Fruit fly (Drosophila melanogaster) whole organism, embryonic: Measurements from ENCODE around the gene Pstk.

Source experiments
- Ada2b ChIP-seq: fragments of 200-800 bp; sonication (Bioruptor generic); IDR thresholded peaks from 2 replicates; pipeline ENCODE4 v1.3.6; 2022; ENCODE audit warnings: missing biosample characterization, missing genetic modification characterization
- CG14050 ChIP-seq: fragments of 200-800 bp; sonication (Bioruptor generic); IDR thresholded peaks from 3 replicates; pipeline ENCODE4 v1.3.6; 2022; ENCODE audit warnings: missing biosample characterization, missing genetic modification characterization
- CG4424 ChIP-seq: fragments of 200-800 bp; sonication (Bioruptor generic); optimal IDR thresholded peaks from 3 replicates; lab custom pipeline; 2016; ENCODE audit warnings: missing biosample characterization, missing genetic modification characterization
- CG6791 ChIP-seq: fragments of 200-800 bp; sonication (Bioruptor generic); IDR thresholded peaks from 3 replicates; pipeline ENCODE4 v1.3.6; 2022; ENCODE audit warnings: missing biosample characterization, missing genetic modification characterization; ENCODE audit not compliant: partially characterized antibody
- CG7786 ChIP-seq: fragments of 200-800 bp; sonication (Bioruptor generic); optimal IDR thresholded peaks from 2 replicates; lab custom pipeline; 2016; ENCODE audit warnings: missing biosample characterization, missing genetic modification characterization
- CG8478 ChIP-seq: fragments of >200 bp; optimal IDR thresholded peaks from 2 replicates; lab custom pipeline; 2018
- HLH54F ChIP-seq: fragments of 200-800 bp; sonication (Bioruptor generic); optimal IDR thresholded peaks from 3 replicates; lab custom pipeline; 2016; ENCODE audit warnings: missing biosample characterization, missing genetic modification characterization
- Mad ChIP-seq: fragments of 200-800 bp; sonication (Bioruptor generic); optimal IDR thresholded peaks from 2 replicates; lab custom pipeline; 2016; ENCODE audit warnings: missing biosample characterization, missing genetic modification characterization
- fru ChIP-seq: fragments of >200 bp; optimal IDR thresholded peaks from 2 replicates; lab custom pipeline; 2017
- nerfin-1 ChIP-seq: fragments of 200-800 bp; sonication (Bioruptor generic); optimal IDR thresholded peaks from 3 replicates; lab custom pipeline; 2019; ENCODE audit warnings: missing biosample characterization, mild to moderate bottlenecking, missing genetic modification characterization, moderate library complexity
- pros ChIP-seq: fragments of 200-800 bp; sonication (Bioruptor generic); optimal IDR thresholded peaks from 3 replicates; lab custom pipeline; 2019; ENCODE audit warnings: missing biosample characterization, mild to moderate bottlenecking, missing genetic modification characterization, moderate library complexity
- sisA ChIP-seq: fragments of 200-800 bp; sonication (Bioruptor generic); IDR thresholded peaks from 2 replicates; pipeline ENCODE4 v1.3.6; 2022; ENCODE audit warnings: missing biosample characterization, missing genetic modification characterization
- tgo ChIP-seq: fragments of 200-800 bp; sonication (Bioruptor generic); IDR thresholded peaks from 3 replicates; pipeline ENCODE4 v1.3.6; 2022; ENCODE audit warnings: missing biosample characterization, missing genetic modification characterization
- ttk ChIP-seq: fragments of 200-800 bp; sonication (Bioruptor generic); IDR thresholded peaks from 2 replicates; pipeline ENCODE4 v2.1.2; 2022; ENCODE audit warnings: missing biosample characterization, missing genetic modification characterization

- TF ChIP-seq sisA (GFP tag; lab: Robert Waterston, UW) (no peak), HLH54F (GFP tag; lab: Kevin White, UChicago) (no peak), CG4424 (GFP tag; lab: Kevin White, UChicago) (peak; percentile 1), ttk (GFP tag; lab: Robert Waterston, UW) (no peak), tgo (GFP tag; lab: Robert Waterston, UW) (no peak), CG6791 (GFP tag; lab: Robert Waterston, UW) (0 out of 3 replicates have a peak, but pooled peaks have one; percentile 50), CG14050 (GFP tag; lab: Robert Waterston, UW) (no peak), fru (lab: Kevin White, UChicago) (no peak), pros (GFP tag; lab: Kevin White, UChicago) (no peak), Ada2b (no peak), CG7786 (GFP tag; lab: Kevin White, UChicago) (no peak), nerfin-1 (no peak), Mad (GFP tag; lab: Kevin White, UChicago) (no peak), CG8478 (lab: Kevin White, UChicago) (no peak)
Measured at dm6 chrX:19645873-19646541, 27.7 kb upstream of the Pstk start, which contains the start of gene Arp10.
